Fruit fly (Drosophila melanogaster) whole organism: ENCODE measurements around the gene Wbp2.

Experiments
- Dll ChIP-seq: fragments of >200 bp; optimal IDR thresholded peaks from 2 replicates; lab custom pipeline; 2017
- EcR ChIP-seq, 2 experiments: fragments of >200 bp; optimal IDR thresholded peaks; 2 replicates each; lab custom pipeline; 2017; ENCODE audit warnings: missing biosample characterization in 2 of 2, missing genetic modification characterization in 2 of 2, missing genetic modification reagents in 2 of 2
- pan ChIP-seq: fragments of >200 bp; optimal IDR thresholded peaks from 2 replicates; lab custom pipeline; 2017
- psq ChIP-seq: fragments of >200 bp; optimal IDR thresholded peaks from 2 replicates; lab custom pipeline; 2017
- usp ChIP-seq: fragments of >200 bp; optimal IDR thresholded peaks from 2 replicates; lab custom pipeline; 2017; ENCODE audit warnings: missing biosample characterization, missing genetic modification characterization, mixed read lengths

DNA sequence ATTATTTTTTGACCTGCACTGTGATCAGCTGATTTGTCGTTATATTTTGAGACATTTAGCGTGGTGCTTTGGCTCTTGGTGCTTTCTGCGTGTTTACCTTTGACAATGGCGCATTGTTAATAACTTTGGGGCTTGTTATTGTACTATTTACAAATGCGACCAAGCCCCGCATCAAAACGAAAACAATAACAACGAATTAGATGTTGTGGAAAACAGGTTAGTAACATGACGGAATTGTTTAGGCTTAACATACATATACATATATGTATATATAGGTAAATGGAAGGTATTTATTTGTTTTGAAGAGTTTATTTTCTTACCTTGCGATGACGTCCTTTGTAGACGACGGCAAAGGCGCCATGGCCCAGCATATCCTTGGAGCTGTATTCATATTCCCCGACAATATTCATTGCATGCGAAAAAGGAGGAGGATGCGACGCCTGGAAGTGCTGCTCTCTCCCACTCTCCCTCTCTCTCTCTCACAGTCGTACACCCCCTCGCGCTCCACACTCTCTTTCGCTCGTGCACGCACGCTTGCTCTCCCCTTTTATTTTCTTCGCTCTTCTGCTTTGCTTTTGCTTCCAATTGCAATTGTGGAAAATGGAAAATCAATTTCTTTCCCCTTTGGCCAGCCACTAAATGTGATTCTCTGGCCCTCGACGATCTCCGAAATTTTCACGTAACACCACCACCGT lies 45.8 kb upstream of the Wbp2 start:
- no peak for TF ChIP-seq psq
- no peak for TF ChIP-seq EcR (GFP tag; optimal IDR thresholded peaks at IDR 0.05; lab: Kevin White, UChicago)
- no peak for TF ChIP-seq usp (GFP tag; lab: Kevin White, UChicago)
- no peak for TF ChIP-seq pan (lab: Kevin White, UChicago)
- no peak for TF ChIP-seq Dll
